Fruit fly (Drosophila melanogaster): Measurements from ENCODE around the gene CG6908.

- TF ChIP-seq usp (GFP tag; optimal IDR thresholded peaks at IDR 0.05) (no peak), EcR (GFP tag; optimal IDR thresholded peaks at IDR 0.05) (no peak), CG8478 (optimal IDR thresholded peaks at IDR 0.05) (no peak), Dll (optimal IDR thresholded peaks at IDR 0.05) (no peak), psq (optimal IDR thresholded peaks at IDR 0.05) (no peak), pan (optimal IDR thresholded peaks at IDR 0.05) (no peak)
These were observed 10.3 kb downstream of the CG6908 start, which contains the start of the genes Taf12 and Ho for dm6 chr3R:11679513-11679912.

Measured in whole organism.